Fruit fly (Drosophila melanogaster) whole organism, adult: ENCODE measurements around the gene Mst36Fb.

Experiments used
- CG11617 ChIP-seq: fragments of 200-800 bp; sonication (Bioruptor generic); optimal IDR thresholded peaks from 2 replicates; lab custom pipeline; 2017; ENCODE audit warnings: mild to moderate bottlenecking, missing biosample characterization, missing genetic modification reagents, missing genetic modification characterization
- CG12768 ChIP-seq: fragments of 200-800 bp; sonication (Bioruptor generic); optimal IDR thresholded peaks from 2 replicates; lab custom pipeline; 2017; ENCODE audit warnings: missing biosample characterization, missing genetic modification characterization, mild to moderate bottlenecking, moderate library complexity, missing genetic modification reagents
- CG14711 ChIP-seq: fragments of 200-800 bp; sonication (Bioruptor generic); optimal IDR thresholded peaks from 2 replicates; lab custom pipeline; 2018; ENCODE audit warnings: missing biosample characterization, mild to moderate bottlenecking, missing genetic modification characterization, moderate library complexity
- CG1620 ChIP-seq: fragments of 200-800 bp; sonication (Bioruptor generic); optimal IDR thresholded peaks from 2 replicates; lab custom pipeline; 2016; ENCODE audit warnings: missing biosample characterization, missing genetic modification characterization
- CG33017 ChIP-seq: fragments of 200-800 bp; sonication (Bioruptor generic); optimal IDR thresholded peaks from 2 replicates; lab custom pipeline; 2018; ENCODE audit warnings: missing biosample characterization, mild to moderate bottlenecking, missing genetic modification characterization, moderate library complexity
- CG5204 ChIP-seq: fragments of 200-800 bp; sonication (Bioruptor generic); optimal IDR thresholded peaks from 2 replicates; lab custom pipeline; 2016; ENCODE audit warnings: missing biosample characterization, missing genetic modification characterization
- CG7045 ChIP-seq: fragments of 200-800 bp; sonication (Bioruptor generic); optimal IDR thresholded peaks from 2 replicates; lab custom pipeline; 2017; ENCODE audit warnings: missing biosample characterization, mild to moderate bottlenecking, missing genetic modification characterization
- CG7101 ChIP-seq: fragments of 200-800 bp; sonication (Bioruptor generic); optimal IDR thresholded peaks from 2 replicates; lab custom pipeline; 2018; ENCODE audit warnings: missing biosample characterization, mild to moderate bottlenecking, missing genetic modification characterization, moderate library complexity
- Clk ChIP-seq: fragments of 200-800 bp; sonication (Bioruptor generic); optimal IDR thresholded peaks from 2 replicates; lab custom pipeline; 2017; ENCODE audit warnings: missing biosample characterization, missing genetic modification characterization
- Crg-1 ChIP-seq: fragments of 200-800 bp; sonication (Bioruptor generic); optimal IDR thresholded peaks from 2 replicates; lab custom pipeline; 2016; ENCODE audit warnings: missing biosample characterization, missing genetic modification characterization
- Hr96 ChIP-seq: fragments of 200-800 bp; sonication (Bioruptor generic); optimal IDR thresholded peaks from 2 replicates; lab custom pipeline; 2016; ENCODE audit warnings: missing biosample characterization, missing genetic modification characterization
- Mnt ChIP-seq: fragments of 200-800 bp; sonication (Bioruptor generic); optimal IDR thresholded peaks from 2 replicates; lab custom pipeline; 2016; ENCODE audit warnings: missing biosample characterization, mild to moderate bottlenecking, missing genetic modification characterization
- bab1 ChIP-seq: fragments of 200-800 bp; sonication (Bioruptor generic); optimal IDR thresholded peaks from 3 replicates; lab custom pipeline; 2019; ENCODE audit warnings: missing biosample characterization, mild to moderate bottlenecking, missing genetic modification characterization, moderate library complexity
- cic ChIP-seq: fragments of 200-800 bp; sonication (Bioruptor generic); optimal IDR thresholded peaks from 2 replicates; lab custom pipeline; 2017; ENCODE audit warnings: missing biosample characterization, mild to moderate bottlenecking, missing genetic modification characterization, moderate library complexity
- cnc ChIP-seq, 2 experiments: fragments of >200 bp; optimal IDR thresholded peaks; 2 replicates each; lab custom pipeline; 2017
- kay ChIP-seq: fragments of 200-800 bp; sonication (Bioruptor generic); peaks from one replicate; lab custom pipeline; 2016; ENCODE audit warnings: missing biosample characterization, missing genetic modification characterization, borderline replicate concordance
- ovo ChIP-seq: fragments of 200-800 bp; sonication (Bioruptor generic); optimal IDR thresholded peaks from 2 replicates; lab custom pipeline; 2016; ENCODE audit warnings: missing biosample characterization, missing genetic modification characterization
- pad ChIP-seq: fragments of 200-800 bp; sonication (Bioruptor generic); optimal IDR thresholded peaks from 3 replicates; lab custom pipeline; 2017; ENCODE audit warnings: missing biosample characterization, missing genetic modification characterization, mild to moderate bottlenecking, moderate library complexity, missing genetic modification reagents
- tj ChIP-seq: fragments of 200-800 bp; sonication (Bioruptor generic); optimal IDR thresholded peaks from 3 replicates; lab custom pipeline; 2017; ENCODE audit warnings: missing biosample characterization, mild to moderate bottlenecking, missing genetic modification characterization, moderate library complexity
- toe ChIP-seq: fragments of 200-800 bp; sonication (Bioruptor generic); optimal IDR thresholded peaks from 2 replicates; lab custom pipeline; 2016; ENCODE audit warnings: missing biosample characterization, missing genetic modification characterization

Mst36Fb gene

DNA sequence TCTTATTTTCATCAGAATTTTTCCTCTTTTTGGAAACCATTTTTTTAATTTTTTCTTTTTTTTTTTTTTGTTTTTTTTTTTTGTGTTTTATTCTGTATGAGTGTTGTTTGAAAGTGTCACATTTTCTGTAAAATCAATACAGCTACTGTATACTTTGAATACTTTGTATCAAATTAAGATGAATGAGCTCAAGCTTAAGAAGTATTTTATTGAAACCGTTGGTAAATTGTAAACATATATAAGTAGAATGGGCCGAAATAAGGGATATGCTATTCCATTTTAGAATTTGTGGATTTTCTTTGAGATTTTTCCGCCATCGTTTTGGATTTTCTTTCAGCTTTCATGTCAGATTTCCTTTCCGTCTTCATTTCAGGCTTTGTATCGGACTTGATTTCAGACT, at the start of gene Mst36Fb:
Gene Mst36Fb, minus strand, starts transcription at position 101 of the 400 bp plus-strand sequence.
- TF ChIP-seq CG14711 (no peak), pad (GFP tag; lab: Kevin White, UChicago) (no peak), cic (GFP tag; lab: Kevin White, UChicago) (no peak), CG33017 (tag; lab: Kevin White, UChicago) (no peak), CG5204 (GFP tag; lab: Kevin White, UChicago) (no peak), CG11617 (no peak), CG1620 (GFP tag; lab: Kevin White, UChicago) (no peak), Hr96 (no peak), tj (GFP tag; lab: Kevin White, UChicago) (no peak), CG7045 (GFP tag; lab: Kevin White, UChicago) (no peak), cnc (optimal IDR thresholded peaks at IDR 0.05; lab: Kevin White, UChicago) (no peak), Mnt (GFP tag; lab: Kevin White, UChicago) (no peak)

DNA sequence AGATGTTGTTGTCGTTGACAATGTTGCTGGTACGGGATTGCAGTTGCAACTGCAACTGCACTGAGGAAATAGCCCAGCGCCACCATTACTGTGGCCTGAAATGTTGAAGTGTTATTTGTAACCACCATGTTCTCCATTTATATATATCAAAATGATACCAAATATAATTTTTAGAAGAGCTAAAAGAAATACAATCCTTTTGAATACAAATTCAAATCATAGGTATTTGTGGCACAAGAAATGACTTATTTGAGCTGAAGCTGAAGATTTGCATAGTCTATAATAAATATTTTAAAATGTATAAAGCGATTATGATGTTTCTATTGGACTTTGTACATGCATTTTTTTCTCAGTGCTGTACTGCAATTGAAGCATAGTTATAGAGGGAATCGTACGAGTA, 44.7 kb upstream of the Mst36Fb start:
- TF ChIP-seq CG11617: no peak
- TF ChIP-seq pad (GFP tag; lab: Kevin White, UChicago): no peak
- no peak for TF ChIP-seq tj (GFP tag; lab: Kevin White, UChicago)
- TF ChIP-seq Crg-1 (GFP tag; lab: Kevin White, UChicago): no peak
- no peak for TF ChIP-seq CG12768 (GFP tag; lab: Kevin White, UChicago)
- TF ChIP-seq Clk (GFP tag; lab: Kevin White, UChicago): no peak
- no peak for TF ChIP-seq CG5204 (GFP tag; lab: Kevin White, UChicago)

DNA sequence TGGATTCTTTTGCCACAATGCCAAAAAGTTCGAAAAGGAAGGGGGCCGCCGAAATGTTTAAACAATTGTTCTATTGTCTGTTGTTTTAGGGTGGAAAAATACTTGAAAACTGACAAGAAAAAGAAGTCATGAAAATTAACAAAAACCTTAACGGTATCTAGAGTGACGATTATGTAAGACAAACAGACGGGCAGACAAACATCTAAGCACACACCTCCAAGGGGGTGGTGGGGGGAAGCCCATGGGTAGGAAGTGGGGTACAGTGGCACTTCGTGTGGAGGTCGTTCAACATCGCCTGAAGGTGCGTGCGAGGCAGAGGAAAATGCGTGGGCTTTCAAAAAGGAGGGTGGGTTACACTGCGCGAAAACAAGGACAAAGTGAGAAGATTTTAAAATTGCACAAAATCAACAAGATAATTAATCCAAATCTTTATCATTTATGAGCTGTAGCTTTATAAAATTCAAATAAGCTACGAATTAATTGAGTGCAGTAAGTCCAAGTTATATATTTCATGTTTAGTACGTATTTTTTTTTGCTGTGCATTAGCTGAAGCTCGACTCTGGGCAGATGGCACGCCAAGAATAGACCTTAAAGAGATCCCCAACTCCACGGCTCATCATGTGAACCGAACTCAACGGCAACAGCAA, 42.6 kb upstream of the Mst36Fb start:
- no peak for TF ChIP-seq CG11617
- TF ChIP-seq CG1620 (GFP tag; lab: Kevin White, UChicago): no peak
- no peak for TF ChIP-seq CG5204 (GFP tag; lab: Kevin White, UChicago)
- no peak for TF ChIP-seq CG7045 (GFP tag; lab: Kevin White, UChicago)
- no peak for TF ChIP-seq Hr96
- no peak for TF ChIP-seq CG33017 (tag; lab: Kevin White, UChicago)
- TF ChIP-seq cnc (optimal IDR thresholded peaks at IDR 0.05; lab: Kevin White, UChicago): no peak
- no peak for TF ChIP-seq Crg-1 (GFP tag; lab: Kevin White, UChicago)
- no peak for TF ChIP-seq CG14711
- TF ChIP-seq cic (GFP tag; lab: Kevin White, UChicago): no peak
- no peak for TF ChIP-seq bab1 (GFP tag; lab: Kevin White, UChicago)
- no peak for TF ChIP-seq Clk (GFP tag; lab: Kevin White, UChicago)
- no peak for TF ChIP-seq kay (GFP tag; lab: Kevin White, UChicago)
- no peak for TF ChIP-seq toe (GFP tag; lab: Kevin White, UChicago)
- no peak for TF ChIP-seq CG7101 (tag; lab: Kevin White, UChicago)
- no peak for TF ChIP-seq Mnt (GFP tag; lab: Kevin White, UChicago)

DNA sequence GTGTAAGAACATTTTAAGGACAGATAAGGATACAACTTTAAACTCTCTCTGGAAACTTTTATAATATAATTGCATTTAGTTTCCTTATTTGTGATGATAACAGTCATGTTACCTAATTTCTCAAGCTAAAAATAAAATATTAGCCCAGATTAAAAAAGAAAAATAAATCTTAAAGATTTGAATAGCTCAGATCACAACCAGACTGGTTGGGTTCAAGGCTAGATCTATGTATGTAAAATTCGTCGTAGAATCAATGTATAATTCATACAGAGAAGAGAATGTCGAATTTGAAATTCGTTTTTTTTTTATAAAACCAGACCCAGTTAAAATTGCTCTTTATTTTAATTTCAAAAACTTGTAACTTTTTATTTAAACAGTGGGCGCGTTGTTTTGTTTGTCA, 39.2 kb upstream of the Mst36Fb start:
- no peak for TF ChIP-seq CG7101 (tag; lab: Kevin White, UChicago)
- no peak for TF ChIP-seq CG12768 (GFP tag; lab: Kevin White, UChicago)
- TF ChIP-seq CG1620 (GFP tag; lab: Kevin White, UChicago): no peak
- TF ChIP-seq toe (GFP tag; lab: Kevin White, UChicago): no peak
- no peak for TF ChIP-seq Mnt (GFP tag; lab: Kevin White, UChicago)
- TF ChIP-seq cic (GFP tag; lab: Kevin White, UChicago): no peak
- no peak for TF ChIP-seq ovo (GFP tag; lab: Kevin White, UChicago)
- TF ChIP-seq CG5204 (GFP tag; lab: Kevin White, UChicago): no peak
- no peak for TF ChIP-seq CG14711
- no peak for TF ChIP-seq bab1 (GFP tag; lab: Kevin White, UChicago)
- no peak for TF ChIP-seq CG7045 (GFP tag; lab: Kevin White, UChicago)
- no peak for TF ChIP-seq CG33017 (tag; lab: Kevin White, UChicago)
- no peak for TF ChIP-seq Hr96
- no peak for TF ChIP-seq Crg-1 (GFP tag; lab: Kevin White, UChicago)
- no peak for TF ChIP-seq tj (GFP tag; lab: Kevin White, UChicago)
- no peak for TF ChIP-seq kay (GFP tag; lab: Kevin White, UChicago)
- TF ChIP-seq Clk (GFP tag; lab: Kevin White, UChicago): no peak
- no peak for TF ChIP-seq pad (GFP tag; lab: Kevin White, UChicago)
- no peak for TF ChIP-seq cnc (optimal IDR thresholded peaks at IDR 0.05; lab: Kevin White, UChicago)
- no peak for TF ChIP-seq CG11617

DNA sequence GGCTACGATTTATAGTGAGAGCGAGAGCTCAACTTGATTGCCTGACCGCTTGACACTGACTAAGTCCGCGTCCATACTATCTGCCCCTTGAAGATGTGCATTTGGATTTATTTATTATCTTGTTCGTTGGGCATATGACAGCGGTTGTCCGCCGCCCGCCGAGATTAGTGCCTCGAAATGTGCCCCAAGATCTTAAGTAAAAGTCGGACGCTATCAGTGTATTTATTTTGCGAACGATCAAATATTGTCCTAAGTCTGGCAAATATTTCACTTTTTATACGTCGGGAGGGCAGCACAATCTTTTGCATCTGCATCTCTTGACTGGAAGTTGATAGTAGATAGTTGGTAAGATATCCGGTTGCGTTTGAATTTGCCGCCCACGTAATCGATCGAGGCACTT, 38.8 kb upstream of the Mst36Fb start, which contains the start of gene Irk3:
Gene Irk3, minus strand, starts transcription at position 63 of the 400 bp plus-strand sequence.
- TF ChIP-seq bab1 (GFP tag; lab: Kevin White, UChicago) (no peak), CG33017 (tag; lab: Kevin White, UChicago) (peak; percentile 73), CG14711 (peak; percentile 33), cic (GFP tag; lab: Kevin White, UChicago) (peak; percentile 85), CG7045 (GFP tag; lab: Kevin White, UChicago) (peak; percentile 69), Hr96 (no peak), CG12768 (GFP tag; lab: Kevin White, UChicago) (peak; percentile 67), CG11617 (peak; percentile 52), kay (GFP tag; lab: Kevin White, UChicago) (no peak), Mnt (GFP tag; lab: Kevin White, UChicago) (peak; percentile 6), CG5204 (GFP tag; lab: Kevin White, UChicago) (no peak), CG7101 (tag; lab: Kevin White, UChicago) (peak; percentile 64), pad (GFP tag; lab: Kevin White, UChicago) (peak; percentile 7), Crg-1 (GFP tag; lab: Kevin White, UChicago) (no peak), ovo (GFP tag; lab: Kevin White, UChicago) (no peak), cnc (optimal IDR thresholded peaks at IDR 0.05; lab: Kevin White, UChicago) (no peak)
